Worm (Caenorhabditis elegans) whole organism, young adult: Measurements from ENCODE around the gene F42G4.2.

ENCODE experiments used
- F57C9.4 ChIP-seq: sonication (generic microtip); optimal IDR thresholded peaks from 2 replicates; lab custom pipeline; 2017; ENCODE audit warnings: mild to moderate bottlenecking, missing genetic modification characterization, missing compliant biosample characterization
- aptf-2 ChIP-seq: fragments of 200-800 bp; sonication (Bioruptor generic); conservative IDR thresholded peaks from 2 replicates; pipeline ENCODE4 v1.3.6; 2022; ENCODE audit warnings: missing genetic modification reagents, missing genetic modification characterization, missing compliant biosample characterization
- bed-2 ChIP-seq: fragments of 200-800 bp; sonication (Bioruptor generic); IDR thresholded peaks from 2 replicates; pipeline ENCODE4 v1.3.6; 2022; ENCODE audit warnings: missing genetic modification reagents, missing genetic modification characterization, missing compliant biosample characterization
- dox-1 ChIP-seq: fragments of 200-800 bp; sonication (Bioruptor generic); IDR thresholded peaks from 2 replicates; pipeline ENCODE4 v1.3.6; 2022; ENCODE audit warnings: missing genetic modification reagents, missing genetic modification characterization, missing compliant biosample characterization
- dpl-1 ChIP-seq: fragments of 150-350 bp; optimal IDR thresholded peaks from 2 replicates; lab custom pipeline; 2014; ENCODE audit warnings: missing biosample characterization, missing genetic modification reagents, missing genetic modification characterization
- snpc-1.3 ChIP-seq: sonication (generic microtip); optimal IDR thresholded peaks from 2 replicates; lab custom pipeline; 2017; ENCODE audit warnings: missing genetic modification characterization, mild to moderate bottlenecking, missing compliant biosample characterization, antibody characterized with exemption, moderate library complexity, missing genotype, missing genetic modification reagents; ENCODE audit not compliant: insufficient read depth

ce11 chrII:13091123-13091522 lies 43.4 kb downstream of the F42G4.2 start, which contains the start of gene Y81G3A.4:
- TF ChIP-seq bed-2 (GFP tag; lab: Robert Waterston, UW): no peak
- TF ChIP-seq aptf-2 (GFP tag; lab: Robert Waterston, UW): no peak
- no peak for TF ChIP-seq snpc-1.3 (tag; lab: Kevin White, UChicago)
- no peak for TF ChIP-seq dox-1 (GFP tag; lab: Robert Waterston, UW)
- TF ChIP-seq F57C9.4 (tag; lab: Kevin White, UChicago): no peak
- no peak for TF ChIP-seq dpl-1 (GFP tag; lab: Kevin White, UChicago)
